Worm (Caenorhabditis elegans): Measurements from ENCODE around the gene sra-1.

sra-1 gene

DNA sequence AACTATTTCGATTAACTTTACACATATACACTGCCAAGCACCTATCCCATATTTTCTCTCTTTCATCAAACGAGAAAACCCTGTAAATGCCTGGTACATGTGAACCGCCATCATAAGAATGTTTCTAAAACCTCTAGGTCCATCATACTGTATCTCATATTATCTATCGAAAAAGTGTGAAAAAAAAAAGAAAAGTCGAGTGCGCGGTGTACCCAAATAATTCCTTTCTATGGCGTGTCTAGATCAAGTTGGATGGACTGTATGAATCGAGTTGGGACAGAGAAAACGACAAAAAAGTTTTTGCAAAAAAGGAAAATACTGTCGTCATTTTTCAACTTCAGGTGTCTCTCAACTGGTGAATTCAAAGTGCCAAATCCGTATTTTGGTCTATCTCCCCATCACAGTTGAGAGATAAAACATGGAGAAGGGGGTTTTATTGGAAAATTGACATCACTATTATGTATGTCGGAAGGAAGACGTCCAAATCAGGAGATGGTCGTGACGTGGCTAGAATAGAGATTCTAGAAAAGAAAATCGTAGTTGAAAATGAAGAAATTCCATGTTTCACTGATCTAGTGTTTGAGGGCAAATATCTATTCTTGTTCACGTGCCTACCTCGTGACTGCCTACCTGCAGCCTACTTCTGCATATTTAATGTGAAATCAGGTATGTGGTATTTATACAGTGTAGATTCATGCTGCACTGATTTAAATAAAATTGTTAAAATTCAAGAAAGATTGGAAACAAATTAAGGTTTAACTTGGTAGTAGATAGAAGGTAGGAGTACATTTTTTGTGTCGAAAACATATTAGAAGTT, 28.0 kb downstream of the sra-1 start:
- no peak for TF ChIP-seq unc-42 (tag; optimal IDR thresholded peaks at IDR 0.05)
- TF ChIP-seq lim-6 (tag; optimal IDR thresholded peaks at IDR 0.05): no peak
- TF ChIP-seq ahr-1 (tag; optimal IDR thresholded peaks at IDR 0.05): no peak
- no peak for TF ChIP-seq hlh-6 (tag; optimal IDR thresholded peaks at IDR 0.05)

DNA sequence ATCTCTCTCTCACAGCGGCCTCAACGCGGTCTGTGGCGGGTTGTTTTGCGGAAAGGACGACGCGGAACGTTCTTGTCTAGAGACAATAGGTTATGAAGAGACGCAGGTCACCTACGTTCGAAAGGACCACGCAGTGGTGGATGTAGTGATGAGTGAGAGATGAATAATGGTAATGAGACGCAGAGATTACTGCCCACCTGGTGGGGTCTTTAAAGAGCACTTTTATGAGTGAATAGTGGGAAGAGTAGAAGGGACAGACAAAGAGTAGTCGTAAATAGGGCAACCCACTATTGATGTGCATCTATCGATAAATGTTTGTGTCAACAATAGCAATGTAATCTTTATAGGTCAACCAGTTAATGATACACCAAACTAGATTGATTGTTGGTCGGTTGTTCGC, 30.4 kb downstream of the sra-1 start:
- TF ChIP-seq sox-2 (GFP tag; IDR thresholded peaks at IDR 0.05) (peak; percentile 32; the same call in 1 of the 2 replicates), ttx-3 (tag; optimal IDR thresholded peaks at IDR 0.05) (no peak), mec-3 (tag; optimal IDR thresholded peaks at IDR 0.05; ENCODE audit: borderline replicate concordance) (no peak), unc-86 (tag; optimal IDR thresholded peaks at IDR 0.05) (no peak), pha-4 (tag; optimal IDR thresholded peaks at IDR 0.05) (no peak), che-1 (tag; optimal IDR thresholded peaks at IDR 0.05) (no peak), lin-11 (tag; optimal IDR thresholded peaks at IDR 0.05) (no peak), ref-2 (tag; optimal IDR thresholded peaks at IDR 0.05) (peak; percentile 60), hlh-6 (tag; optimal IDR thresholded peaks at IDR 0.05) (no peak), rnt-1 (tag; optimal IDR thresholded peaks at IDR 0.05) (peak; percentile 52), ceh-14 (tag; optimal IDR thresholded peaks at IDR 0.05) (no peak), unc-55 (GFP tag; optimal IDR thresholded peaks at IDR 0.05) (peak; percentile 51), ceh-22 (tag; optimal IDR thresholded peaks at IDR 0.05) (peak; percentile 29), sox-4 (tag; optimal IDR thresholded peaks at IDR 0.05) (no peak), nfya-1 (tag; optimal IDR thresholded peaks at IDR 0.05) (peak; percentile 31), ceh-31 (tag; optimal IDR thresholded peaks at IDR 0.05) (peak; percentile 29), tbx-2 (tag; optimal IDR thresholded peaks at IDR 0.05) (peak; percentile 31), odd-2 (tag; optimal IDR thresholded peaks at IDR 0.05) (no peak), unc-42 (tag; optimal IDR thresholded peaks at IDR 0.05) (no peak), sdc-2 (tag; optimal IDR thresholded peaks at IDR 0.05) (no peak), pat-9 (tag; optimal IDR thresholded peaks at IDR 0.05) (no peak), elt-2 (tag; optimal IDR thresholded peaks at IDR 0.05) (peak; percentile 48), hlh-8 (tag; optimal IDR thresholded peaks at IDR 0.05) (peak; percentile 31), F13H6.1 (tag; optimal IDR thresholded peaks at IDR 0.05) (no peak), ceh-2 (tag; optimal IDR thresholded peaks at IDR 0.05) (peak; percentile 36), ceh-9 (tag; optimal IDR thresholded peaks at IDR 0.05) (no peak), pha-2 (tag; optimal IDR thresholded peaks at IDR 0.05) (no peak)

DNA sequence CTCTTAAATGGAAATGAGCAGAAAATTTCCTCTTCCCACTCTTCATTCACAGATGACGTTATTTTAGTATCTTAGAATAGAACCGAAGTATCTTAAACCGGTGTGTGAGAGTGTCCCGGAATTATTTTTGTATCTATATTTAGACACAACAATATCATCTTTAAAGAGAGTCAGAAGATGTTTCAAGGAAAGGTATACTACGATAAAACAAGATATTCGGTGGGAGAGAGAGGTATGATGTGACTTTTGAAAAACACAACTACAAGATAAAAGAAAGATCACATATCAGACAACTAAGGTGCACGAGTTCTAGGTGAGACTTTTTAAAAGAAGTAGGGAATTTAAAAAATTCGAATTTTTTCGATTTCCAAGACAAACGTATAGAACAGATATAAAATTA, 30.9 kb downstream of the sra-1 start:
- TF ChIP-seq che-1 (tag; optimal IDR thresholded peaks at IDR 0.05): no peak
- no peak for TF ChIP-seq K02D7.2 (tag; optimal IDR thresholded peaks at IDR 0.05)
- TF ChIP-seq tbx-7 (tag; optimal IDR thresholded peaks at IDR 0.05): no peak

- TF ChIP-seq lim-6 (tag; optimal IDR thresholded peaks at IDR 0.05) (no peak), sdc-2 (tag; optimal IDR thresholded peaks at IDR 0.05) (no peak), ceh-31 (tag; optimal IDR thresholded peaks at IDR 0.05) (no peak), ztf-16 (tag; optimal IDR thresholded peaks at IDR 0.05) (no peak), pros-1 (tag; optimal IDR thresholded peaks at IDR 0.05) (no peak), lin-11 (tag; optimal IDR thresholded peaks at IDR 0.05) (no peak), ceh-14 (tag; optimal IDR thresholded peaks at IDR 0.05) (no peak), ceh-9 (tag; optimal IDR thresholded peaks at IDR 0.05) (no peak), hlh-8 (tag; optimal IDR thresholded peaks at IDR 0.05) (no peak), unc-3 (GFP tag; conservative IDR thresholded peaks at IDR 0.05) (no peak), unc-3 (tag; optimal IDR thresholded peaks at IDR 0.05) (no peak), dve-1 (tag; optimal IDR thresholded peaks at IDR 0.05) (no peak), ceh-30 (tag; optimal IDR thresholded peaks at IDR 0.05) (no peak)
Measured at ce11 chrII:9489922-9490321, 31.5 kb downstream of the sra-1 start.
